Fruit fly (Drosophila melanogaster) S2 (cell line): ENCODE data around the gene CG13361.

Experiments
- CG8478 ChIP-seq: fragments of >200 bp; optimal IDR thresholded peaks from 2 replicates; lab custom pipeline; 2018
- CTCF ChIP-seq, 2 experiments: fragments of >200 bp; optimal IDR thresholded peaks; 2 replicates each; lab custom pipeline; 2018

Gene CG13361

DNA sequence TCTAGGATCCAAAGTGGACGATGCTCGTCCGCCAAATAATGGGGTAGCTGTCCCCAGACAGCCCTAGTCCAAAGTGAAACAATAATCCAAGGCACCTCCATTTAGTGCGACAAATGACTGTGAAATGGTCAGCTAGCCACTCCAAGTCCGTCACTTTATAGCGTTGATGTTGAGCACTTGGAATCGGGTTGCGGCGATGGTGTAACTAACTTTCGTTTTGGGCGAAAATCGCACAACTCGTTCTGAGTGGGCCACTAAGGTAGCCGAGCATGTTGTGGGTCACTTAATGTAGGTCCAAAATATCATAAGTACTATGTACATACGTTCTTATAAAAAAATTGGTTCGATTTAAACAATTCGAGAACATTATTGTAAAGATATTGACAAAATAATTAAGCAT, at the start of gene CG13361:
TSS of gene CG13361 (minus strand) at position 101 of the 400 bp plus-strand sequence.
- TF ChIP-seq CTCF (optimal IDR thresholded peaks at IDR 0.05; lab: Kevin White, UChicago) = no peak

DNA sequence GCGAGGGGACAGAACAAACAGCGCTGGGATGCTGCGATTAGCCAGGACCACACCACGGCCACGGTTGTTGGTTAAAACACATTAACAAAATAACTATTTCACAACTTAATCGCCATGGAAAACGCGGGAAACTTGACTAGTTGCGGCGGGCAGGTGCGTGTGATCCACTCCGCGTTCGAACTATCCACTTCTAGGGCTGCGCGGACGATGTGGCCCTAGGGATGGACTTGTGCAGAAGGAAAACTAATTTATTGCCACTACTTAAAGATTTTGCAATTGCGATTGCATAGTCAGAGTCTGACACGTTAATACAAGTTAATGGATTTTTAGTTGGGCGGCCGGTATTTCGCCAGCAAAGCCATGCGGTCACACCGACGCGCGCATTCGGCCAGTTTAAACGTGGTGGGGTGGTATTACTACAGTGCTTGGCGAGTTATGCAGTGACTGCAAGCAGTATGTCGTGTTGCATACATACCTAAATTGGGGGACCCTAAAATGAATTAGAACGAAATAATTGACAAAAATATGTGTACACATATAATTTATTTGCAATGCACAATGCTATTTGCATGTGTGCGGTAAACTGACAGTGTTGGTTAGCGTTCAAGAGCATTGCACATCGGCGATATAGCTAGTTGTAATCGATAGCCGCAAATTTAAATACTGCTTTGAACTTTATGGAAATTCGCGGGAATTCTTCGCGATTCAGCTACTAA, 47.9 kb upstream of the CG13361 start, which contains the start of gene Rbf:
TSS of gene Rbf (minus strand) at position 323 of the 716 bp plus-strand sequence.
- TF ChIP-seq CTCF (optimal IDR thresholded peaks at IDR 0.05; lab: Kevin White, UChicago) (no peak), CG8478 (lab: Kevin White, UChicago) (no peak)

DNA sequence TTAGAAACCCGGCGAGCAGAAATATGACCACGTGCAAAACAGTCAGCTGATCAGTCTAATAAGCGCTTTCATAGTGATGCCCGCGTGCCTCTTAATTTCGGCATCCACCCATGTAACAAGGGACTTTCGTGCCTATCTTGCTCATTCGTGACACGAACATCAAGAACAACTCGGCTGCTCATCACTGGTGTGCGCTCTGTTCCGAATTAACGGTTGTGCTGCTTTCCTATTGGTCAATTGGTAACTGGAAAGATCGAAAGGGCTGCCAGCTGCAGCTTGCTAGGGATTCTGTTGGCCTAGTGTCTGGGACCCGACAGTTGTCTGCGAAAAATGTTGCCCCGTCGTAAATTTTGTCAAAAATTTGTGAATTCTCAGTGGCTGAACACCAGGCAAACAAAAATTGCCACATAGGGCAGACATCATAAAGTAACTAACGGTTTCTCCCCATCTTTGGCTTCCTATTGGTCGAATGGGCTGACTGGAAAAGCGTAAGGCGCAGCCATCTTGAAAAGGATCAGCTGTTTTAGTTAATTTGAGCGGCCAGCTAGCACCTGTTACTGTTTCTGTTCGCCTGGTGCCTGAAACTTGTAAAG, 43.0 kb upstream of the CG13361 start:
- no peak for TF ChIP-seq CTCF (optimal IDR thresholded peaks at IDR 0.05; lab: Kevin White, UChicago)
- TF ChIP-seq CG8478 (lab: Kevin White, UChicago) = no peak

DNA sequence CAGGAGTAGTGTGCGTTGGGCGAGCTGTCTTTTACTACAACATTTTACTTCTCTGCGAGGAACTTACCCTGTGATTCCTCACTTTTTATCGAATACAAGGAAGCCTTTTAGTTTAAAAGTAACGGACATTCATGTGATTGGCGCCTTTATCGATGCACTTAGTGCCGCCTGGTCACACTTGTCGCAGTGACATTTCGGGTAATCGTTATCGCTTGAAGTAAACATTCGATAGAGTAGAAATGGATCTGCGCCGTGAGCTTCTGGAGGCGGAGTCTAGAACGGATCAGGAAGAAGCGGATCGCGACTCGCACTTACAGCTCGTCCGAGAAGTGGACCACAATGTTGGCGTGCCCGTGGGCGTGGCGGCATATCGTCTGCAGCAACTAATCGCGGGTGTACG, 39.5 kb upstream of the CG13361 start, which contains the start of gene CG16989:
TSS of gene CG16989 (plus strand) at position 225 of the 400 bp plus-strand sequence.
- TF ChIP-seq CTCF (optimal IDR thresholded peaks at IDR 0.05; lab: Kevin White, UChicago) (peak in 1 of 2 experiments; percentile 22), CG8478 (lab: Kevin White, UChicago) (no peak)

DNA sequence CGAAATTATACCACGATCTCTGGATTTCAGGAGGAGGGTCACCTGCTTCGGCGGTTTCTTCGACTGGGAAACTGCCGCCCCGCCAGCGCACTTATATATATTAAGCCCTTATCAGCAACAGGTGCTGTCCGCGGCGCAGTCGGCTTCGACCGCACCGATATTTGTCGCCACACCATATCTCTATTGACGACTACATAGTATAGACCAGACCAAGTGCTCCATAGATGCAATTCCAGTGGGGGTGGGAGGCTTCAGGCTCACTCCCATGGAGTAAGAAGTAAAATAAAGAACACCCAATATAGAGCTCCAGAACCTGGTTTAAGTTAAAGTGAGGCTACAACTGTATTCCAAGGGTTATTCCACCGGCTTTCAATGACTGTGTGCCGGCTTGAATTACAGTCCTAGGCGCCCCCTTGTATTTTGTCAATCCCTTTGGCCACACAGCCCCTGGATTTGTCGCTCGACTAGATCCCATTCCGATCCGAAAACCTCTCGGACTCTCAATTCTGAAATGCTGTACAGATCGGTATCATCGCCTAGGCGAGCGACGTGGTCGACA, 36.7 kb upstream of the CG13361 start, which contains the start of gene CG13360:
TSS of gene CG13360 (minus strand) at position 51 of the 559 bp plus-strand sequence.
- TF ChIP-seq CTCF (optimal IDR thresholded peaks at IDR 0.05; lab: Kevin White, UChicago) (no peak), CG8478 (lab: Kevin White, UChicago) (no peak)

DNA sequence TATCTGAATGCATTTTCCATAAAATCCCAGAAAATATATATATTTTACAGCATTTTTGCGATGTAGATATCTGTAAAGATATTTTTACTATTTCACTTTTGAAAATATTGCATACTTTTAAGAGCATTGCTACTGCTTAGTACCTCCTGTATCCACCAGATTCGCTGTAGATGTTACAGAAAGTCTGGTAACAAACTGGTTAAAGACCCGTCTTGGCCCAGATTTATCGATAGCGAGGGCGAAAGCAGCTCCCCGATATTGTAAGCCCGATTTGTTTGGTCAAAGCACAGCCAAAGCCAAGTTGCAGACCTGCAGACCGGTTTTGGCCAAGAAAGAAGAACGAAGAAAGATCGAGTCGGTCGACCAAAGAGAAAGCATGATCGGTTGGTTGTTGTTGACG, 31.0 kb upstream of the CG13361 start, which contains the start of gene tw:
TSS of gene tw (plus strand) at position 291 of the 400 bp plus-strand sequence.
- TF ChIP-seq CTCF (optimal IDR thresholded peaks at IDR 0.05; lab: Kevin White, UChicago) (peak; percentile 82 to 87), CG8478 (lab: Kevin White, UChicago) (no peak)

DNA sequence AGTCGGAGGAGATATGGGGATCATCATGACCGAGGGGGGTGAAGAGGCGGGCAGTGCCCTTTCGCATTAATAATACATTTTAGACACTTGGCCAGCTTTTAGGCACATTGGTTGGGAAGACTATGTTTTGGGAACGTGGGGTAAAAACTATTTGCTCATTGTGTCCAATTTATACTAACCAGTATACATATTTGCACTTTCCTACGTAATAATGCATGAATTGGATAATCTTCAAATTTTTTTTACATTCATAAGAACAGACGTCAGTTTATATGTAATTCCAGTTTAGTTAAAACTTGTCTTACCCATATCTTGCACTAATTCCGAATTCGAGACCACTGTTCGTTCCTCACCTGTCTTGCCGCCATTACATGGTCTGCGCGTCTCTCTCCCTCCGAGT, 25.9 kb upstream of the CG13361 start:
- TF ChIP-seq CTCF (optimal IDR thresholded peaks at IDR 0.05; lab: Kevin White, UChicago) = no peak
- TF ChIP-seq CG8478 (lab: Kevin White, UChicago) = no peak

DNA sequence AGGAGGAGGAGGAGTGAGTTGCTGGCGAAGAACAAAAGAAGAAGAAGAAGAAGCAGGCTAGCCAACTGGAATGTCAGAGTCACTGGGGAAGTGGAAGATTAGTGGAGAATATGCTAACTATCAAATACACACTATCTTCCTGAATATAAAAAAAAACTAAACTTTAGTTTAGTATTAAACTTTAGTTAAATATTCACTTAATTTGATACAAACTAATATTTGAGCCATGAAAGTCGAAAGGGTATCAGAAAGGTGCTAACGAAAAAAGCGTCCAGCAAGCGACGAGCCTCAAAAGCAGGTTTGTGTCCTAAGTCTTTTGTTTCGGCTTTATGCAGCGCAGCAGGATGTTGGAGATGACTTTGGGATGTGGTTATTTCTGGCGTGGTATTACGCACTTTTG, 21.7 kb upstream of the CG13361 start:
- TF ChIP-seq CTCF (optimal IDR thresholded peaks at IDR 0.05; lab: Kevin White, UChicago) (no peak), CG8478 (lab: Kevin White, UChicago) (no peak)

DNA sequence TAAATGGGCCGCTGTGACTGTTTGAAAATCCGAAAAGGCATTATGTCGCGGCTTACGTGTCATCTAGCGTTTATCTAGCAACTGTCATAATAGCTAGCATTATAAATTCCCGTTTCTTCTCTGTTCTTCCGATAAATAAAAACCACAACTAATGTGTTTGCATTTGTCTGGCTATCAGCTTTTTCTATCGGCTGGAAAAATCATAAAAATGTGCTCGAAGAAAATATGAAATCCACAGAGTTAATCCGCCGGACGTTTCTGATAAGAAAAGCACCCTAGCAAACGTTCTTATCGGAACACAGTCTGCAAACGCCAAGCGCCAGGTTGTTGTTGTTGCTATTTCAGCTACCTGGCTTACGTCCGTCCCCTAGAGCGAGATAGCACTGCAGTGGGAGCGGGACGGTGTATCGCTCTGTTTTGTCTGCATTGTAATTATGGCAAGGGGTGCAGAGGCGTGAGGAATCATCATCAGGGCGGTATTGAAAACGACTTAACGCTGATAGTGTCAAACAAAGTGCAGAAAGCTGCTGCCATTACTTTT, 20.8 kb upstream of the CG13361 start:
- TF ChIP-seq CTCF (optimal IDR thresholded peaks at IDR 0.05; lab: Kevin White, UChicago) (no peak), CG8478 (lab: Kevin White, UChicago) (no peak)

DNA sequence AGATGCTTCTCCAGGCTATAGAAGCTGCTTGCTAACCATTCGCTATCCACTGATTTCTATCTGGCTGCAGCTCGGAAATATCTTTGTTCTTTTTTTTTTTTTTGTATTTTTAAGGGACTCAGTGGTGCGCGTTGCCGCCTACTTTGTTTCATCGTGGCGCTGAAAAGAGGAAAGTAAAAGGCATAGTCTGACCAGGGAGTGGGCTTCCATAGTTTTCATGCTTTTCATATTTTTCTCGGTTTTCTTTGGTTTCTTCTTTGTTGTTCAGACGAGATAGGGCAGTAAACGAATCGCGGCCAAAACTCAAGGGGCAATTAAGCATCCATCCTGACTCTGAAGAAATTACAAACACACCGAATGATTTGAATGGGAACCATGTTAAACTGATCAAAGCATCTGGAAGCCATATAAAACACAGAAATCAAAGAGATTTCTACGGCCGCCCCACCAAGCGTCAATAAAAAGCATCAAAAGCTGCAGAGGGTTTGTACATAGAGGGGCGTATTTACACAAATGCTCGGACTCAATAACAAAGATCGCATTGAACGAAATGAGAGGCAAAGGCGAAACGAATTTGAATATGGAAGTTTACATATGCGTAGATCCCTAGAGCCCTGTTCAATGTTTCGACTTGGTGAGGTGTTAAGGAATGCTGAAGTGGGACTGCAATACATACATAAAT, 19.0 kb upstream of the CG13361 start:
- TF ChIP-seq CTCF (optimal IDR thresholded peaks at IDR 0.05; lab: Kevin White, UChicago) = no peak
- TF ChIP-seq CG8478 (lab: Kevin White, UChicago) = no peak

DNA sequence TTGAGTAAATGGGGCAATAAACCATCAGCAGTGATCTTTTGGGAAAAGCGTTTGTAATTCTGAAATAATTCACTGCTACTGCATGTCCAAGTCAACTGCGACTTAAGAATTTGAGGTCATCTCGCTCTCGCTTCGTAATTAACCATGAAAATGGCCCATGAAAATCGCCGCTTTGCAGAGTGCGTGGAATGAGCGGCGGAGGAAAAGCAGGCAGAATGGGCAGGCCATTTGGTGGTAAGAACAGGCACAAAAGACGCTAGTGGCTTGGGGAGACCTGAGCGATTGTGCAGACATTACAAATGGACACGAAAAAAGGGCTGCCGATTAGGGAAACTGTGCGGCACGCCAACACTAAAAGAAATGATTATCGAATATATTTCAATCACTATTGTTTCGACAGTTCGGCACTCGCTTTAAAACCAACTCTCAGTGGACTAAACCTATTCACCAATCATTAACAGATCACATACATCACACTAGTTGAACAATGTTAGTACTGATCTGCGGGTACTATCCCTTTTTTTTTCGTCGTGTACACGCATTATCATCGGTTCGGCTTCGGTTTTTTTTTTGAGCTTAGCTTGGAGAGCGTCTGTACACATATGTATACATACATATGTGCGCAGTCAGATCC, 18.1 kb upstream of the CG13361 start:
- TF ChIP-seq CTCF (optimal IDR thresholded peaks at IDR 0.05; lab: Kevin White, UChicago) (no peak), CG8478 (lab: Kevin White, UChicago) (no peak)

DNA sequence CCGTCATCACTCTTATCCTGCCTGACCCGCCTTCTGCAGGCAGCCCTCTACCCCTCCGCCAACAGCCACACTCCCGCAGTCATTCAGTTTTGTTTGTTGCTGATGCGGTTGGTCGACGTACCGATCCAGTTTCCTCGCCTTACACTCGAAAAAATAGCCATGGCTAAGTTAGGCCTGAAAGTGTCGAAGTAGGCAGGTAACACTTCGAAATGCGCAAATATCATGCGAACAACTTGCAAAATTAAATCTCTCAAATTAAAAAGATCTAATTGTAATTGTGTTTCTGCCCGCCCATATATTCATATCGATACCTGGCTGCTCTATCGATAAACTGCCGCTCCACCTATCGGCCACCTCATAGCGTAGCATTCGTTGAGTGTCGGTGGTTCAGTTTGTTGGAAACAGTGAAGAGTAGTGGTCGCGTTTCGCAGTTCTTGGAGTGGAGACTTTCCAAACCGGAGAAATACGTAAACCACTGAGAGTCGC, 16.2 kb upstream of the CG13361 start, which contains the start of gene fz3:
TSS of gene fz3 (plus strand) at position 307 of the 486 bp plus-strand sequence.
- TF ChIP-seq CG8478 (lab: Kevin White, UChicago) (no peak), CTCF (optimal IDR thresholded peaks at IDR 0.05; lab: Kevin White, UChicago) (peak; percentile 75)

DNA sequence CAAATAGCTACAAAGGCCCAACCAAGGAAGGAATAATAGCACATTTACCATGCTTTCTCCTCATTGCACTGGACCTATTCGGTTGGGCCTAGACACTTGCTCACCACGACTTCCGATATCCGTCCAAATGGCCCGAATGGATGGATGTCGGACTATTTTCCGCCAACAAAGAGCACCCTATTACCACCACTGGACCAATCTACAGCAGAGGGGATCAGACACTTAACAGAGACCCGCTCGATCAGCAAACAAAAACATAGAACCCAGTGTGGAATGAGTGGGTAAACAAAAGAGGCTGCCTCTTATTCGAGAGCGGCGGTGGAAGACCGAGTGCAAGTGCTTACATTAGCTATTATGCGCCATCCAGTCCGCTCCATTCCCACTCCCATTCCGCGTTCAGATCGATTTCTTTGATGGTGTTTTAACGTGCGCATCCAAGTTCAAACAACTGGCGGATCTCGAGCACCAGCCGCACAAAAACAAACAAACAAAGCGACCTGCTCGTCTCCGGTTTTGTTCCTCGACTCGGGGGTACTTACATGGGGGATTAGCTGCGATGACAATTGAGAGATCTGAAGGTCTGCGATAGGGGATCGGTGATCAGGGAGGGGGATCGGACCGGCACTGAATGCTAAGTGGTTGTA, 15.1 kb upstream of the CG13361 start:
- no peak for TF ChIP-seq CTCF (optimal IDR thresholded peaks at IDR 0.05; lab: Kevin White, UChicago)
- no peak for TF ChIP-seq CG8478 (lab: Kevin White, UChicago)
